Worm (Caenorhabditis elegans) whole organism, mixed stage, embryonic: ENCODE data around the gene Y69A2AR.51.

ENCODE experiments used
- nhr-12 ChIP-seq: fragments of 150-350 bp; optimal IDR thresholded peaks from 2 replicates; lab custom pipeline; 2014; ENCODE audit warnings: missing biosample characterization, missing genetic modification characterization
- unc-62 ChIP-seq: fragments of 150-350 bp; optimal IDR thresholded peaks from 2 replicates; lab custom pipeline; 2014; ENCODE audit warnings: missing biosample characterization, missing genetic modification reagents, missing genetic modification characterization

- TF ChIP-seq unc-62 (GFP tag; lab: Kevin White, UChicago) = no peak
- TF ChIP-seq nhr-12 = no peak
Measured at ce11 chrIV:2607513-2608101, 35.4 kb downstream of the Y69A2AR.51 start, which contains the start of gene vamp-7.
